Worm (Caenorhabditis elegans): ENCODE data around the gene ift-74.

DNA sequence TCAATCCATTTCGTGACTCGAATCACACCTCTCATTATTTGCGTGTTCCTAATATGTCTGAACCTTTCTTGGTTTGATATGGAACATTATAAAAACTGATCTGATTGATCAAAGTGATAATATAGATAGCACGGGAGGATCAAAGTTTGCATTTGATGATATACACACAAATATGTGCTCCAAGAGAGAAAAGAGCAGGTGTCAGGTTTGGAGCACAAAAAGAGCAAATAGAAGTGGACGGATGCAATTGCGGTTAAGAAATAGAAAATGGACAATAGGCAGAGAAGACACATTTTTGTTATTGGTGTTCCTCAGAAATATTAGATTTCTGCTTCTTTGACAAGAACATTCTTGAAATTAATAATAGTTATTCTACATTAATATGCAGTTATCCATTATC, 19.0 kb downstream of the ift-74 start, which contains the start of gene C18H9.1:
- TF ChIP-seq lin-39 (tag; optimal IDR thresholded peaks at IDR 0.05) = no peak
- no peak for TF ChIP-seq unc-62 (GFP tag; optimal IDR thresholded peaks at IDR 0.05)
- TF ChIP-seq ceh-82 (tag; optimal IDR thresholded peaks at IDR 0.05) = no peak
- TF ChIP-seq lin-14 (GFP tag; optimal IDR thresholded peaks at IDR 0.05) = no peak
- TF ChIP-seq unc-130 (tag; optimal IDR thresholded peaks at IDR 0.05) = no peak
- no peak for TF ChIP-seq tbx-2 (tag; optimal IDR thresholded peaks at IDR 0.05)
- TF ChIP-seq mef-2 (tag; optimal IDR thresholded peaks at IDR 0.05) = no peak

Data from whole organism, L1 larva.